Fruit fly (Drosophila melanogaster) whole organism, embryonic: ENCODE results near the gene Rlb1.

ENCODE experiments used
- Asciz ChIP-seq: fragments of 200-800 bp; sonication (Bioruptor generic); optimal IDR thresholded peaks from 2 replicates; lab custom pipeline; 2017; ENCODE audit warnings: missing biosample characterization, mild to moderate bottlenecking, missing genetic modification characterization, missing genetic modification reagents
- B-H1 ChIP-seq: fragments of 200-800 bp; sonication (Bioruptor generic); IDR thresholded peaks from 3 replicates; pipeline ENCODE4 v1.3.6; 2022; ENCODE audit warnings: missing biosample characterization, missing genetic modification characterization
- CG10209 ChIP-seq: fragments of 200-800 bp; sonication (Bioruptor generic); optimal IDR thresholded peaks from 3 replicates; lab custom pipeline; 2017; ENCODE audit warnings: missing biosample characterization, mild to moderate bottlenecking, missing genetic modification characterization, missing genetic modification reagents
- CG10565 ChIP-seq: fragments of 200-800 bp; sonication (Bioruptor generic); optimal IDR thresholded peaks from 3 replicates; lab custom pipeline; 2016; ENCODE audit warnings: missing biosample characterization, mild to moderate bottlenecking, missing genetic modification characterization
- CG13123 ChIP-seq: fragments of 200-800 bp; sonication (Bioruptor generic); optimal IDR thresholded peaks from 2 replicates; lab custom pipeline; 2016; ENCODE audit warnings: missing biosample characterization, missing genetic modification characterization
- CG15601 ChIP-seq: fragments of 200-800 bp; sonication (Bioruptor generic); optimal IDR thresholded peaks from 3 replicates; lab custom pipeline; 2019; ENCODE audit warnings: missing biosample characterization, mild to moderate bottlenecking, missing genetic modification characterization, moderate library complexity
- CG17802 ChIP-seq: fragments of 200-800 bp; sonication (Bioruptor generic); optimal IDR thresholded peaks from 2 replicates; lab custom pipeline; 2018; ENCODE audit warnings: missing biosample characterization, mild to moderate bottlenecking, missing genetic modification characterization, moderate library complexity
- CG1792 ChIP-seq: fragments of 200-800 bp; sonication (Bioruptor generic); optimal IDR thresholded peaks from 2 replicates; lab custom pipeline; 2016; ENCODE audit warnings: missing biosample characterization, missing genetic modification characterization
- CG2199 ChIP-seq: fragments of 200-800 bp; sonication (Bioruptor generic); IDR thresholded peaks from 3 replicates; pipeline ENCODE4 v1.3.6; 2022; ENCODE audit warnings: missing biosample characterization, missing genetic modification characterization
- CG32532 ChIP-seq: fragments of 200-800 bp; sonication (Bioruptor generic); IDR thresholded peaks from 2 replicates; pipeline ENCODE4 v1.3.6; 2022; ENCODE audit warnings: missing biosample characterization, missing genetic modification characterization
- CG33213 ChIP-seq: fragments of 200-800 bp; sonication (Bioruptor generic); optimal IDR thresholded peaks from 3 replicates; lab custom pipeline; 2016; ENCODE audit warnings: missing biosample characterization, missing genetic modification characterization
- CG33557 ChIP-seq: fragments of 200-800 bp; sonication (Bioruptor generic); optimal IDR thresholded peaks from 2 replicates; lab custom pipeline; 2019; ENCODE audit warnings: missing biosample characterization, mild to moderate bottlenecking, missing genetic modification characterization, moderate library complexity
- CG3838 ChIP-seq: fragments of 200-800 bp; sonication (Bioruptor generic); optimal IDR thresholded peaks from 3 replicates; lab custom pipeline; 2016; ENCODE audit warnings: missing biosample characterization, missing genetic modification characterization
- CG4282 ChIP-seq: fragments of 200-800 bp; sonication (Bioruptor generic); optimal IDR thresholded peaks from 2 replicates; lab custom pipeline; 2016; ENCODE audit warnings: missing biosample characterization, missing genetic modification characterization
- CG4360 ChIP-seq: fragments of 200-800 bp; sonication (Bioruptor generic); IDR thresholded peaks from 2 replicates; pipeline ENCODE4 v1.3.6; 2022; ENCODE audit warnings: missing biosample characterization, missing genetic modification characterization
- CG4404 ChIP-seq: fragments of 200-800 bp; sonication (Bioruptor generic); IDR thresholded peaks from 2 replicates; pipeline ENCODE4 v1.3.6; 2022; ENCODE audit warnings: missing biosample characterization, missing genetic modification characterization
- CG7372 ChIP-seq: fragments of 200-800 bp; sonication (Bioruptor generic); IDR thresholded peaks from 2 replicates; pipeline ENCODE4 v1.3.6; 2022; ENCODE audit warnings: missing biosample characterization, missing genetic modification characterization
- CG8281 ChIP-seq: fragments of 200-800 bp; sonication (Bioruptor generic); optimal IDR thresholded peaks from 2 replicates; lab custom pipeline; 2018; ENCODE audit warnings: missing biosample characterization, mild to moderate bottlenecking, missing genetic modification characterization, moderate library complexity
- Dip2 ChIP-seq: fragments of 200-800 bp; sonication (Bioruptor generic); IDR thresholded peaks from 2 replicates; pipeline ENCODE4 v1.3.6; 2022; ENCODE audit warnings: missing biosample characterization, missing genetic modification characterization
- Doc2 ChIP-seq: fragments of 200-800 bp; sonication (Bioruptor generic); IDR thresholded peaks from 2 replicates; pipeline ENCODE4 v1.3.6; 2022; ENCODE audit warnings: missing biosample characterization, missing genetic modification characterization
- Dp ChIP-seq: fragments of 200-800 bp; sonication (Bioruptor generic); optimal IDR thresholded peaks from 2 replicates; lab custom pipeline; 2018; ENCODE audit warnings: missing biosample characterization, mild to moderate bottlenecking, missing genetic modification characterization, moderate library complexity
- Dref ChIP-seq: fragments of 200-800 bp; sonication (Bioruptor generic); IDR thresholded peaks from 2 replicates; pipeline ENCODE4 v1.3.6; 2022; ENCODE audit warnings: missing biosample characterization, missing genetic modification characterization
- Eip74EF ChIP-seq, 2 experiments: fragments of 200-800 bp in 1 of 2; fragments of >200 bp in 1 of 2; sonication (Bioruptor generic) in 1 of 2; optimal IDR thresholded peaks; 2 replicates each; lab custom pipeline; 2017 to 2019; ENCODE audit warnings: missing biosample characterization in 2 of 2, missing genetic modification characterization in 2 of 2, mild to moderate bottlenecking in 1 of 2, moderate library complexity in 1 of 2
- Gsc ChIP-seq: fragments of 200-800 bp; sonication (Bioruptor generic); IDR thresholded peaks from 2 replicates; pipeline ENCODE4 v1.3.6; 2022; ENCODE audit warnings: missing biosample characterization, missing genetic modification characterization
- H15 ChIP-seq: fragments of 200-800 bp; sonication (Bioruptor generic); IDR thresholded peaks from 3 replicates; pipeline ENCODE4 v1.3.6; 2022; ENCODE audit warnings: missing biosample characterization, missing genetic modification characterization
- H2.0 ChIP-seq: fragments of 200-800 bp; sonication (Bioruptor generic); IDR thresholded peaks from 2 replicates; pipeline ENCODE4 v1.3.6; 2022; ENCODE audit warnings: missing biosample characterization, missing genetic modification characterization
- Hr51 ChIP-seq, 2 experiments: fragments of 200-800 bp; sonication (Bioruptor generic); optimal IDR thresholded peaks; 2 replicates in 1 of 2; 3 replicates in 1 of 2; lab custom pipeline; 2016 to 2018; ENCODE audit warnings: missing biosample characterization in 2 of 2, missing genetic modification characterization in 2 of 2, mild to moderate bottlenecking in 1 of 2, moderate library complexity in 1 of 2
- Lhr ChIP-seq: fragments of 200-800 bp; sonication (Bioruptor generic); optimal IDR thresholded peaks from 3 replicates; lab custom pipeline; 2017; ENCODE audit warnings: mild to moderate bottlenecking, missing biosample characterization, missing genetic modification reagents, missing genetic modification characterization
- MTF-1 ChIP-seq: fragments of 200-800 bp; sonication (Bioruptor generic); optimal IDR thresholded peaks from 2 replicates; lab custom pipeline; 2018; ENCODE audit warnings: missing biosample characterization, mild to moderate bottlenecking, missing genetic modification characterization, borderline replicate concordance
- Mrtf ChIP-seq: fragments of 200-800 bp; sonication (Bioruptor generic); IDR thresholded peaks from 3 replicates; pipeline ENCODE4 v1.3.6; 2022; ENCODE audit warnings: missing biosample characterization, missing genetic modification characterization
- abd-A ChIP-seq: fragments of 200-800 bp; sonication (Bioruptor generic); optimal IDR thresholded peaks from 3 replicates; lab custom pipeline; 2019; ENCODE audit warnings: missing biosample characterization, mild to moderate bottlenecking, missing genetic modification characterization, moderate library complexity
- ara ChIP-seq: fragments of 200-800 bp; sonication (Bioruptor generic); IDR thresholded peaks from 2 replicates; pipeline ENCODE4 v1.3.6; 2022; ENCODE audit warnings: missing biosample characterization, missing genetic modification characterization
- ci ChIP-seq: fragments of 200-800 bp; sonication (Bioruptor generic); IDR thresholded peaks from 3 replicates; pipeline ENCODE4 v1.3.6; 2022; ENCODE audit warnings: missing biosample characterization, missing genetic modification characterization
- dmrt99B ChIP-seq: fragments of 200-800 bp; sonication (Bioruptor generic); optimal IDR thresholded peaks from 2 replicates; lab custom pipeline; 2018; ENCODE audit warnings: missing biosample characterization, mild to moderate bottlenecking, missing genetic modification characterization, moderate library complexity
- ems ChIP-seq: fragments of 200-800 bp; sonication (Bioruptor generic); optimal IDR thresholded peaks from 3 replicates; lab custom pipeline; 2016; ENCODE audit warnings: missing biosample characterization, missing genetic modification characterization
- eve ChIP-seq, 2 experiments: fragments of >200 bp; optimal IDR thresholded peaks; 2 replicates each; lab custom pipeline; 2017; ENCODE audit warnings: missing biosample characterization in 2 of 2, missing genetic modification characterization in 2 of 2
- gem ChIP-seq: fragments of 200-800 bp; sonication (Bioruptor generic); optimal IDR thresholded peaks from 2 replicates; lab custom pipeline; 2019; ENCODE audit warnings: missing biosample characterization, mild to moderate bottlenecking, missing genetic modification characterization, moderate library complexity
- hbn ChIP-seq: fragments of 200-800 bp; sonication (Bioruptor generic); IDR thresholded peaks from 2 replicates; pipeline ENCODE4 v1.3.6; 2022; ENCODE audit warnings: missing biosample characterization, missing genetic modification characterization; ENCODE audit not compliant: partially characterized antibody
- hth ChIP-seq: fragments of >200 bp; optimal IDR thresholded peaks from 2 replicates; lab custom pipeline; 2017; ENCODE audit warnings: inconsistent platforms
- lmd ChIP-seq: fragments of 200-800 bp; sonication (Bioruptor generic); IDR thresholded peaks from 2 replicates; pipeline ENCODE4 v1.3.6; 2022; ENCODE audit warnings: missing biosample characterization, missing genetic modification characterization
- maf-S ChIP-seq: fragments of 200-800 bp; sonication (Bioruptor generic); optimal IDR thresholded peaks from 2 replicates; lab custom pipeline; 2016; ENCODE audit warnings: missing biosample characterization, missing genetic modification characterization
- prd ChIP-seq, 3 experiments: fragments of >200 bp in 2 of 3; fragments of 200-800 bp in 1 of 3; sonication (Bioruptor generic) in 1 of 3; optimal IDR thresholded peaks in 2 of 3; IDR thresholded peaks in 1 of 3; 2 replicates in 2 of 3; 3 replicates in 1 of 3; pipeline versions ENCODE4 v1.3.6 to Lab custom; 2017 to 2022; ENCODE audit warnings: missing biosample characterization in 1 of 3, missing genetic modification characterization in 1 of 3
- run ChIP-seq: fragments of 200-800 bp; sonication (Bioruptor generic); optimal IDR thresholded peaks from 3 replicates; lab custom pipeline; 2018; ENCODE audit warnings: missing biosample characterization, mild to moderate bottlenecking, missing genetic modification characterization
- sc ChIP-seq, 3 experiments: fragments of >200 bp in 2 of 3; fragments of 200-800 bp in 1 of 3; sonication (Bioruptor generic) in 1 of 3; optimal IDR thresholded peaks; 2 replicates in 2 of 3; 3 replicates in 1 of 3; lab custom pipeline; 2017; ENCODE audit warnings: mild to moderate bottlenecking in 1 of 3, missing biosample characterization in 1 of 3, missing genetic modification characterization in 1 of 3, missing genetic modification reagents in 1 of 3
- tgo ChIP-seq: fragments of 200-800 bp; sonication (Bioruptor generic); IDR thresholded peaks from 3 replicates; pipeline ENCODE4 v1.3.6; 2022; ENCODE audit warnings: missing biosample characterization, missing genetic modification characterization
- ttk ChIP-seq: fragments of 200-800 bp; sonication (Bioruptor generic); IDR thresholded peaks from 2 replicates; pipeline ENCODE4 v2.1.2; 2022; ENCODE audit warnings: missing biosample characterization, missing genetic modification characterization
- wdn ChIP-seq: fragments of 200-800 bp; sonication (Bioruptor generic); IDR thresholded peaks from 2 replicates; pipeline ENCODE4 v1.3.6; 2022; ENCODE audit warnings: missing biosample characterization, missing genetic modification characterization
- z ChIP-seq: fragments of 200-800 bp; sonication (Bioruptor generic); IDR thresholded peaks from 3 replicates; pipeline ENCODE4 v1.3.6; 2022; ENCODE audit warnings: missing biosample characterization, missing genetic modification characterization
- zen2 ChIP-seq: fragments of 200-800 bp; sonication (Bioruptor generic); IDR thresholded peaks from 3 replicates; pipeline ENCODE4 v1.3.6; 2022; ENCODE audit warnings: missing biosample characterization, missing genetic modification characterization; ENCODE audit not compliant: partially characterized antibody

The Rlb1 gene

DNA sequence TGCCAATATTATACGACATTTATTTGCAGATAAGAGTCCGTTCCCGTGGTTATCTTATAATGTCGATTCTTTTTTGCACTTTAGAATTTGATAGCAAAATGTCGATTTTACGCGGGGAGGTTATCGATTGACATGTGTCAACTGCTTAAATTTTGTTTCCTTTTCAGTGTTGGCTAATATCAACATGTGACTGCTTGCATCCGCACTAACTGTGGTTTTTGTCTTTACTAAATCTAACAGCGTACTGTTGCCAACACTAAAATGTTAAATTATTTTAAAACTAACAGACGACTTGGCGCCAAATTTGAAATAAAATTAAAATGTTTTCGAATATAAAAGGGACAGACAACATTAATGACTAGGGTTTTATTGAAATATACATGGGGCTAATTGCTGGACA, 16.4 kb upstream of the Rlb1 start (continued):
- TF ChIP-seq Eip74EF (GFP tag; optimal IDR thresholded peaks at IDR 0.05; lab: Kevin White, UChicago) (peak; percentile 3 to 16), Dip2 (GFP tag; lab: Robert Waterston, UW) (no peak), Dp (GFP tag; lab: Kevin White, UChicago) (peak; percentile 100), B-H1 (GFP tag; lab: Robert Waterston, UW) (no peak), CG4282 (peak; percentile 75), sc (optimal IDR thresholded peaks at IDR 0.05; lab: Kevin White, UChicago) (no peak), sc (GFP tag; optimal IDR thresholded peaks at IDR 0.05; lab: Kevin White, UChicago) (no peak), hbn (GFP tag; lab: Robert Waterston, UW) (peak; percentile 39; the same call in 1 of the 2 replicates), H15 (GFP tag; lab: Robert Waterston, UW) (peak; percentile 55; the same call in 1 of the 3 replicates), ci (GFP tag; lab: Robert Waterston, UW) (peak; percentile 85), CG10209 (GFP tag; lab: Kevin White, UChicago) (peak; percentile 61), Doc2 (GFP tag; lab: Robert Waterston, UW) (no peak), Dref (GFP tag; lab: Robert Waterston, UW) (peak; percentile 98), prd (optimal IDR thresholded peaks at IDR 0.05; lab: Kevin White, UChicago) (no peak), prd (GFP tag; IDR thresholded peaks at IDR 0.05; lab: Robert Waterston, UW) (peak; percentile 49; the same call in 1 of the 3 replicates), CG32532 (peak; percentile 74), abd-A (tag; lab: Kevin White, UChicago) (no peak), wdn (GFP tag; lab: Robert Waterston, UW) (peak; percentile 46; the same call in 1 of the 2 replicates), Lhr (peak; percentile 91), ems (peak; percentile 71), CG8281 (tag; lab: Kevin White, UChicago) (no peak), CG33213 (GFP tag; lab: Kevin White, UChicago) (peak; percentile 90), Mrtf (GFP tag; lab: Robert Waterston, UW) (0 out of 3 replicates have a peak, but pooled peaks have one; percentile 31), hth (lab: Kevin White, UChicago) (no peak), ara (GFP tag; lab: Robert Waterston, UW) (peak; percentile 32; the same call in 1 of the 2 replicates), CG10565 (GFP tag; lab: Kevin White, UChicago) (no peak), CG3838 (GFP tag; lab: Kevin White, UChicago) (peak; percentile 33), gem (peak; percentile 58), CG2199 (GFP tag; lab: Robert Waterston, UW) (no peak), CG4404 (GFP tag; lab: Robert Waterston, UW) (peak; percentile 26; the same call in 1 of the 2 replicates), CG1792 (GFP tag; lab: Kevin White, UChicago) (peak; percentile 47), z (GFP tag; lab: Robert Waterston, UW) (no peak), ttk (peak; percentile 43; the same call in 1 of the 2 replicates), MTF-1 (GFP tag; lab: Kevin White, UChicago) (no peak), CG15601 (tag; lab: Kevin White, UChicago) (peak; percentile 77), run (tag; lab: Kevin White, UChicago) (peak; percentile 9), CG7372 (GFP tag; lab: Robert Waterston, UW) (0 out of 2 replicates have a peak, but pooled peaks have one; percentile 35), CG13123 (peak; percentile 54), tgo (GFP tag; lab: Robert Waterston, UW) (0 out of 3 replicates have a peak, but pooled peaks have one; percentile 23), zen2 (no peak; the same call in 2 of the 3 replicates), Asciz (no peak), lmd (peak; percentile 61; the same call in 1 of the 2 replicates), CG17802 (tag; lab: Kevin White, UChicago) (peak; percentile 52), CG4360 (GFP tag; lab: Robert Waterston, UW) (no peak), H2.0 (peak; percentile 62; the same call in 1 of the 2 replicates), Hr51 (GFP tag; optimal IDR thresholded peaks at IDR 0.05; lab: Kevin White, UChicago) (peak; percentile 37 to 83), dmrt99B (tag; lab: Kevin White, UChicago) (no peak), eve (GFP tag; optimal IDR thresholded peaks at IDR 0.05; lab: Kevin White, UChicago) (no peak), maf-S (GFP tag; lab: Kevin White, UChicago) (peak; percentile 81), Gsc (GFP tag; lab: Robert Waterston, UW) (no peak), CG33557 (GFP tag; lab: Kevin White, UChicago) (no peak)
